Fruit fly (Drosophila melanogaster) whole organism, embryonic: ENCODE data around the gene Gyc89Da.

ENCODE experiments used
- Adf1 ChIP-seq: fragments of 200-800 bp; sonication (Bioruptor generic); IDR thresholded peaks from 2 replicates; pipeline ENCODE4 v1.3.6; 2022; ENCODE audit warnings: missing biosample characterization, missing genetic modification characterization
- Aef1 ChIP-seq: fragments of 200-800 bp; sonication (Bioruptor generic); IDR thresholded peaks from 3 replicates; pipeline ENCODE4 v1.3.6; 2022; ENCODE audit warnings: missing biosample characterization, missing genetic modification characterization
- Asciz ChIP-seq: fragments of 200-800 bp; sonication (Bioruptor generic); optimal IDR thresholded peaks from 2 replicates; lab custom pipeline; 2017; ENCODE audit warnings: missing biosample characterization, mild to moderate bottlenecking, missing genetic modification characterization, missing genetic modification reagents
- BtbVII ChIP-seq: fragments of 200-800 bp; sonication (Bioruptor generic); optimal IDR thresholded peaks from 3 replicates; lab custom pipeline; 2017; ENCODE audit warnings: missing biosample characterization, mild to moderate bottlenecking, missing genetic modification characterization
- CG10959 ChIP-seq: fragments of 200-800 bp; sonication (Bioruptor generic); IDR thresholded peaks from 2 replicates; pipeline ENCODE4 v1.3.6; 2022; ENCODE audit warnings: missing biosample characterization, missing genetic modification characterization
- CG11247 ChIP-seq: fragments of 200-800 bp; sonication (Bioruptor generic); IDR thresholded peaks from 2 replicates; pipeline ENCODE4 v1.3.6; 2022; ENCODE audit warnings: missing biosample characterization, missing genetic modification characterization
- CG11695 ChIP-seq: fragments of 200-800 bp; sonication (Bioruptor generic); IDR thresholded peaks from 3 replicates; pipeline ENCODE4 v1.3.6; 2022; ENCODE audit warnings: missing biosample characterization, missing genetic modification characterization
- CG11723 ChIP-seq: fragments of 200-800 bp; sonication (Bioruptor generic); optimal IDR thresholded peaks from 2 replicates; lab custom pipeline; 2017; ENCODE audit warnings: missing biosample characterization, mild to moderate bottlenecking, missing genetic modification characterization
- CG12236 ChIP-seq: fragments of 200-800 bp; sonication (Bioruptor generic); optimal IDR thresholded peaks from 2 replicates; lab custom pipeline; 2016; ENCODE audit warnings: missing biosample characterization, missing genetic modification characterization
- CG13123 ChIP-seq: fragments of 200-800 bp; sonication (Bioruptor generic); optimal IDR thresholded peaks from 2 replicates; lab custom pipeline; 2016; ENCODE audit warnings: missing biosample characterization, missing genetic modification characterization
- CG13424 ChIP-seq: fragments of 200-800 bp; sonication (Bioruptor generic); optimal IDR thresholded peaks from 2 replicates; lab custom pipeline; 2019; ENCODE audit warnings: missing biosample characterization, mild to moderate bottlenecking, missing genetic modification characterization, moderate library complexity
- CG14965 ChIP-seq: fragments of 200-800 bp; sonication (Bioruptor generic); optimal IDR thresholded peaks from 2 replicates; lab custom pipeline; 2016; ENCODE audit warnings: missing biosample characterization, missing genetic modification characterization, borderline replicate concordance
- CG15011 ChIP-seq: fragments of 200-800 bp; sonication (Bioruptor generic); optimal IDR thresholded peaks from 3 replicates; lab custom pipeline; 2018; ENCODE audit warnings: missing biosample characterization, mild to moderate bottlenecking, missing genetic modification characterization
- CG1529 ChIP-seq: fragments of 200-800 bp; sonication (Bioruptor generic); optimal IDR thresholded peaks from 3 replicates; lab custom pipeline; 2018; ENCODE audit warnings: missing biosample characterization, missing genetic modification characterization
- CG1603 ChIP-seq: fragments of 200-800 bp; sonication (Bioruptor generic); optimal IDR thresholded peaks from 2 replicates; lab custom pipeline; 2019; ENCODE audit warnings: missing biosample characterization, mild to moderate bottlenecking, missing genetic modification characterization, moderate library complexity
- CG17361 ChIP-seq: fragments of 200-800 bp; sonication (Bioruptor generic); IDR thresholded peaks from 3 replicates; pipeline ENCODE4 v1.3.6; 2022; ENCODE audit warnings: missing biosample characterization, missing genetic modification characterization
- CG18764 ChIP-seq: fragments of 200-800 bp; sonication (Bioruptor generic); optimal IDR thresholded peaks from 3 replicates; lab custom pipeline; 2016; ENCODE audit warnings: missing biosample characterization, missing genetic modification characterization
- CG32772 ChIP-seq: fragments of 200-800 bp; sonication (Bioruptor generic); IDR thresholded peaks from 2 replicates; pipeline ENCODE4 v1.3.6; 2022; ENCODE audit warnings: missing biosample characterization, missing genetic modification characterization
- CG33557 ChIP-seq: fragments of 200-800 bp; sonication (Bioruptor generic); optimal IDR thresholded peaks from 2 replicates; lab custom pipeline; 2019; ENCODE audit warnings: missing biosample characterization, mild to moderate bottlenecking, missing genetic modification characterization, moderate library complexity
- CG3995 ChIP-seq: fragments of 200-800 bp; sonication (Bioruptor generic); optimal IDR thresholded peaks from 3 replicates; lab custom pipeline; 2016; ENCODE audit warnings: missing biosample characterization, missing genetic modification characterization
- CG4707 ChIP-seq: fragments of 200-800 bp; sonication (Bioruptor generic); optimal IDR thresholded peaks from 2 replicates; lab custom pipeline; 2018; ENCODE audit warnings: missing biosample characterization, mild to moderate bottlenecking, missing genetic modification characterization, moderate library complexity
- CG7963 ChIP-seq: fragments of 200-800 bp; sonication (Bioruptor generic); IDR thresholded peaks from 3 replicates; pipeline ENCODE4 v1.3.6; 2022; ENCODE audit warnings: missing biosample characterization, missing genetic modification characterization; ENCODE audit not compliant: partially characterized antibody
- CG8924 ChIP-seq: fragments of 200-800 bp; optimal IDR thresholded peaks from 3 replicates; lab custom pipeline; 2019; ENCODE audit warnings: missing biosample characterization, mild to moderate bottlenecking, missing genetic modification characterization, moderate library complexity
- CG9215 ChIP-seq: fragments of 200-800 bp; sonication (Bioruptor generic); IDR thresholded peaks from 2 replicates; pipeline ENCODE4 v1.3.6; 2022; ENCODE audit warnings: missing biosample characterization, missing genetic modification characterization
- D19B ChIP-seq: fragments of 200-800 bp; sonication (Bioruptor generic); optimal IDR thresholded peaks from 2 replicates; lab custom pipeline; 2017; ENCODE audit warnings: missing biosample characterization, mild to moderate bottlenecking, missing genetic modification characterization
- Doc3 ChIP-seq: fragments of 200-800 bp; sonication (Bioruptor generic); IDR thresholded peaks from 3 replicates; pipeline ENCODE4 v1.3.6; 2022; ENCODE audit warnings: missing biosample characterization, missing genetic modification characterization; ENCODE audit not compliant: partially characterized antibody
- Dp ChIP-seq: fragments of 200-800 bp; sonication (Bioruptor generic); optimal IDR thresholded peaks from 2 replicates; lab custom pipeline; 2018; ENCODE audit warnings: missing biosample characterization, mild to moderate bottlenecking, missing genetic modification characterization, moderate library complexity
- Ets65A ChIP-seq: fragments of 200-800 bp; sonication (Bioruptor generic); peaks from one replicate; lab custom pipeline; 2016; ENCODE audit warnings: missing biosample characterization, missing genetic modification characterization
- Hmr ChIP-seq: fragments of 200-800 bp; sonication (Bioruptor generic); optimal IDR thresholded peaks from 3 replicates; lab custom pipeline; 2017; ENCODE audit warnings: mild to moderate bottlenecking, missing biosample characterization, missing genetic modification reagents, missing genetic modification characterization
- NC2β ChIP-seq: fragments of 200-800 bp; sonication (Bioruptor generic); optimal IDR thresholded peaks from 2 replicates; lab custom pipeline; 2016; ENCODE audit warnings: missing biosample characterization, missing genetic modification characterization
- Poxn ChIP-seq: fragments of 200-800 bp; sonication (Bioruptor generic); IDR thresholded peaks from 2 replicates; pipeline ENCODE4 v1.3.6; 2022; ENCODE audit warnings: missing biosample characterization, missing genetic modification characterization
- TFAM ChIP-seq: fragments of 200-800 bp; sonication (Bioruptor generic); optimal IDR thresholded peaks from 2 replicates; lab custom pipeline; 2017; ENCODE audit warnings: missing biosample characterization, missing genetic modification characterization, inconsistent platforms
- Vsx1 ChIP-seq: fragments of 200-800 bp; sonication (Bioruptor generic); optimal IDR thresholded peaks from 2 replicates; lab custom pipeline; 2017; ENCODE audit warnings: missing biosample characterization, mild to moderate bottlenecking, missing genetic modification characterization, missing genetic modification reagents
- br ChIP-seq: fragments of >200 bp; optimal IDR thresholded peaks from 2 replicates; lab custom pipeline; 2017
- corto ChIP-seq: fragments of 200-800 bp; sonication (Bioruptor generic); optimal IDR thresholded peaks from 2 replicates; lab custom pipeline; 2016; ENCODE audit warnings: missing biosample characterization, mild to moderate bottlenecking, missing genetic modification characterization, moderate library complexity
- dmrt11E ChIP-seq: fragments of 200-800 bp; sonication (Bioruptor generic); optimal IDR thresholded peaks from 3 replicates; lab custom pipeline; 2018; ENCODE audit warnings: missing biosample characterization, mild to moderate bottlenecking, missing genetic modification characterization, moderate library complexity
- ewg ChIP-seq: fragments of 200-800 bp; sonication (Bioruptor generic); optimal IDR thresholded peaks from 3 replicates; lab custom pipeline; 2017; ENCODE audit warnings: mild to moderate bottlenecking, missing biosample characterization, missing genetic modification reagents, missing genetic modification characterization
- ftz-f1 ChIP-seq: fragments of 200-800 bp; sonication (Bioruptor generic); optimal IDR thresholded peaks from 2 replicates; lab custom pipeline; 2016; ENCODE audit warnings: missing biosample characterization, missing genetic modification characterization
- gce ChIP-seq: fragments of 200-800 bp; sonication (Bioruptor generic); IDR thresholded peaks from 3 replicates; pipeline ENCODE4 v1.3.6; 2022; ENCODE audit warnings: missing biosample characterization, missing genetic modification characterization
- hth ChIP-seq: fragments of >200 bp; optimal IDR thresholded peaks from 2 replicates; lab custom pipeline; 2017; ENCODE audit warnings: inconsistent platforms
- lbe ChIP-seq: fragments of 200-800 bp; sonication (Bioruptor generic); optimal IDR thresholded peaks from 2 replicates; lab custom pipeline; 2016; ENCODE audit warnings: missing biosample characterization, mild to moderate bottlenecking, missing genetic modification characterization
- luna ChIP-seq: fragments of 200-800 bp; sonication (Bioruptor generic); optimal IDR thresholded peaks from 2 replicates; lab custom pipeline; 2016; ENCODE audit warnings: missing biosample characterization, missing genetic modification characterization
- pan ChIP-seq, 4 experiments: fragments of >200 bp in 3 of 4; fragments of 200-800 bp in 1 of 4; sonication (Bioruptor generic) in 1 of 4; optimal IDR thresholded peaks in 3 of 4; IDR thresholded peaks in 1 of 4; 2 replicates each; pipeline versions ENCODE4 v1.3.6 to Lab custom; 2017 to 2022; ENCODE audit warnings: missing biosample characterization in 2 of 4, missing genetic modification characterization in 2 of 4, mixed read lengths in 1 of 4
- phol ChIP-seq: fragments of 200-800 bp; sonication (Bioruptor generic); optimal IDR thresholded peaks from 3 replicates; lab custom pipeline; 2018; ENCODE audit warnings: missing biosample characterization, mild to moderate bottlenecking, missing genetic modification characterization, moderate library complexity
- pita ChIP-seq: fragments of 200-800 bp; sonication (Bioruptor generic); optimal IDR thresholded peaks from 2 replicates; lab custom pipeline; 2017; ENCODE audit warnings: missing biosample characterization, mild to moderate bottlenecking, missing genetic modification characterization
- salm ChIP-seq: fragments of 200-800 bp; sonication (Bioruptor generic); optimal IDR thresholded peaks from 2 replicates; lab custom pipeline; 2018; ENCODE audit warnings: missing biosample characterization, mild to moderate bottlenecking, missing genetic modification characterization
- shn ChIP-seq: fragments of 200-800 bp; sonication (Bioruptor generic); optimal IDR thresholded peaks from 3 replicates; lab custom pipeline; 2016; ENCODE audit warnings: missing biosample characterization, missing genetic modification characterization
- sug ChIP-seq: fragments of 200-800 bp; optimal IDR thresholded peaks from 2 replicates; lab custom pipeline; 2019; ENCODE audit warnings: missing biosample characterization, mild to moderate bottlenecking, missing genetic modification characterization, moderate library complexity
- tll ChIP-seq, 2 experiments: fragments of 200-800 bp in 1 of 2; fragments of >200 bp in 1 of 2; sonication (Bioruptor generic) in 1 of 2; optimal IDR thresholded peaks; 2 replicates each; lab custom pipeline; 2017 to 2019; ENCODE audit warnings: missing biosample characterization in 2 of 2, missing genetic modification characterization in 2 of 2, mild to moderate bottlenecking in 1 of 2, moderate library complexity in 1 of 2
- ttk ChIP-seq: fragments of 200-800 bp; sonication (Bioruptor generic); IDR thresholded peaks from 2 replicates; pipeline ENCODE4 v2.1.2; 2022; ENCODE audit warnings: missing biosample characterization, missing genetic modification characterization
- zfh2 ChIP-seq: fragments of 200-800 bp; sonication (Bioruptor generic); optimal IDR thresholded peaks from 2 replicates; lab custom pipeline; 2016; ENCODE audit warnings: missing biosample characterization, missing genetic modification characterization

Gyc89Da gene

DNA sequence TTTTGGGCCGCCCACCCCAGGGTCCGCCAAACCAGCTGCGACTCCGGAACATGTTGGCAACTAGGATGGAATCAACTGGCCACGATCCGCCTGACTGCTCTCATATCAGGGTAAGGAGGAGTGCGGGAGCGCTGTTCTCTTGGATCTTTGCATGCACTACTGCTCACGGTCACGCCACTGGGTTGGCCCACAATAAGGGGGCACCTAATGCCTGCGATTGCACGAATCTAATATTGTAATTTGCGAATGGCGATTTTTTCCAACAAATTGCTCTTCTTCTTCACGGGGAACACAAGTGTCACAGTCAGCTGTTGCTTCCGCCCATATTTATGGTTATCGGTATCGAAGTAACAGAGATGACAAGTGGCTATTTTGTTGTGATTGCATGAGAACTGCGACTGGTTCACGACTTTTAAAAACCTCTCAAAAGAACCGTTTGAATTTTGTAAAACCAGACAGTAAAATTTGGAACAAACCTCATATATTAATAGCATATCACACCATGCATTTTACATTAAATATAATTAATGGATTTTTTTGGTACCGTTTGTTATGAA lies 31.0 kb upstream of the Gyc89Da start, which contains the start of gene ema (continued):
- TF ChIP-seq CG3995 (GFP tag; lab: Kevin White, UChicago) (peak; percentile 99), BtbVII (GFP tag; lab: Kevin White, UChicago) (no peak), CG15011 (GFP tag; lab: Kevin White, UChicago) (no peak), CG1603 (tag; lab: Kevin White, UChicago) (peak; percentile 63), pan (optimal IDR thresholded peaks at IDR 0.05; lab: Kevin White, UChicago) (no peak), pan (GFP tag; optimal IDR thresholded peaks at IDR 0.05 in 1 of 2, IDR thresholded peaks at IDR 0.05 in 1 of 2) (peak in 1 of 2 experiments; percentile 35), ewg (GFP tag; lab: Kevin White, UChicago) (no peak), sug (tag; lab: Kevin White, UChicago) (peak; percentile 38), Ets65A (peak; percentile 9), salm (tag; lab: Kevin White, UChicago) (no peak), dmrt11E (tag; lab: Kevin White, UChicago) (no peak), Dp (GFP tag; lab: Kevin White, UChicago) (peak; percentile 36), CG9215 (no peak), corto (GFP tag; lab: Kevin White, UChicago) (no peak), Poxn (no peak), CG13123 (no peak), CG1529 (GFP tag; lab: Kevin White, UChicago) (no peak), Doc3 (GFP tag; lab: Robert Waterston, UW) (no peak), hth (no peak), zfh2 (GFP tag; lab: Kevin White, UChicago) (no peak), br (lab: Kevin White, UChicago) (no peak), luna (GFP tag; lab: Kevin White, UChicago) (no peak), pita (GFP tag; lab: Kevin White, UChicago) (no peak), CG11695 (GFP tag; lab: Robert Waterston, UW) (no peak), D19B (GFP tag; lab: Kevin White, UChicago) (no peak), gce (GFP tag; lab: Robert Waterston, UW) (no peak), CG7963 (no peak), CG33557 (no peak), Hmr (GFP tag; lab: Kevin White, UChicago) (no peak), CG32772 (no peak), ftz-f1 (GFP tag; lab: Kevin White, UChicago) (no peak), phol (tag; lab: Kevin White, UChicago) (peak; percentile 46), Asciz (GFP tag; lab: Kevin White, UChicago) (no peak), CG18764 (no peak), CG14965 (GFP tag; lab: Kevin White, UChicago) (no peak), ttk (GFP tag; lab: Robert Waterston, UW) (no peak), CG11247 (GFP tag; lab: Robert Waterston, UW) (no peak), CG11723 (GFP tag; lab: Kevin White, UChicago) (no peak), Vsx1 (no peak), CG13424 (tag; lab: Kevin White, UChicago) (peak; percentile 34), NC2β (GFP tag; lab: Kevin White, UChicago) (peak; percentile 16), CG4707 (GFP tag; lab: Kevin White, UChicago) (no peak), CG10959 (GFP tag; lab: Robert Waterston, UW) (no peak), CG17361 (GFP tag; lab: Robert Waterston, UW) (peak; percentile 17; the same call in 1 of the 3 replicates), Adf1 (GFP tag; lab: Robert Waterston, UW) (peak; percentile 20; the same call in 1 of the 2 replicates), CG8924 (tag; lab: Kevin White, UChicago) (peak; percentile 36), CG12236 (GFP tag; lab: Kevin White, UChicago) (no peak), lbe (GFP tag; lab: Kevin White, UChicago) (peak; percentile 0), TFAM (GFP tag; lab: Kevin White, UChicago) (no peak), tll (GFP tag; optimal IDR thresholded peaks at IDR 0.05; lab: Kevin White, UChicago) (no peak), shn (GFP tag; lab: Kevin White, UChicago) (peak; percentile 32), Aef1 (GFP tag; lab: Robert Waterston, UW) (no peak)
